Worm (Caenorhabditis elegans): ENCODE results near the gene bgnt-1.4.

Gene bgnt-1.4

DNA sequence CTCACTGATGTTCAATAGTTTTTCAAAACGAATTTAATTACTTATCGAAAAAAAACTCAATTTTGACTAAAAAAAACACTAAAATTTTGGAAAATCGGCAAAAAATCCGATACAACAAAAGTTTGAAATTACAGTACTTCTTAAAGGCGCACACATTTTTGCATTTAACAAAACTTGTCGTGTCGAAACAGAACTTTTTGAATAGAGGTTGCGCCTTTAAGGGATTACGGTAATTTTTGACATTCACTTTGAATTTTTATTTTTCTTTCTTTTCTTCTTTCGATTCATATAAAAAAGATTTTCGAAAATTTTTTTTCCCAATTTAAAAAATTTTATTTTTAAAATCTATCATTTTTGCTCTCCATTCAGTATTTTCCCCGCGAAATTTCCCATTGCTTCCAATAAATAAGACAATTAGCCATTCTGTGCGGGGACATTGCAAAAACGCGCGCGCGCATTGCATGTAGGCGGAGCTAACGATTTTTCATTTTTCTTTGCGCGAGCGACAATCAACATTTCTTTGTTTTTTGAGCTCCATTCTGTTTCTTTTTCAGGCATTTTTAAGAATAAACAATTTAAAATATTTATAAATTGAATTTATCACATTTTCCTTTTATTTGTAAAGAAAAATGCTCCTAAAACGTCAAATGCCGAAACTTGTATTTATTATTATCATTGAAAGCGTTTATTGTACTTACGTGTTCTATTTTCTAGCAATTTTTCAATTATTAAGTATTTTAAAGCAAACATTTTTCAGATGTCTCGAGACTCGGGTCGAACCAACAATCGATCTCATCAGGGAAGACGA lies 29.4 kb upstream of the bgnt-1.4 start, which contains the start of gene F39G3.3 (continued):
- TF ChIP-seq ztf-11 (tag; optimal IDR thresholded peaks at IDR 0.05) (no peak), snpc-4 (tag; optimal IDR thresholded peaks at IDR 0.05) (no peak)

DNA sequence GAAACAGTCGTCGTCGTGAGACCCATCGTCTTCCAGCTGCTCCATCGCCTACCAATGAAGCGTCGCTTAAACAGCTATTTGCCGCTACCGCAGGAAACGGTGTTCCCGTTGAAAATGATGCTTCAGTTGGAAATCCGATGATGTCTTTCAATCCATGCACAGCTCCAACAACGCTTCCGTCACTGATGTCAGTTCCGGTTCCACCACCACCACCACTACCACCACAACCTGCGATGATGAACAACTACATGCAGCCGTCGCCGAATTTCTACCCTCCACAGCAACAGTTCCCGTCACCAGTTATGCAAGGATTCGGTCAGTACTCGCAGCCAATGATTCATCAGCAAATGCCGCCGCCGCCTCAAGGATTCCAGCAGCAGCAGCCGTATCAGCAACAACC lies 26.8 kb upstream of the bgnt-1.4 start:
- TF ChIP-seq nhr-76 (tag; optimal IDR thresholded peaks at IDR 0.05) (no peak), lsy-12 (tag; optimal IDR thresholded peaks at IDR 0.05) (no peak), tbx-2 (tag; optimal IDR thresholded peaks at IDR 0.05) (no peak), unc-62 (GFP tag; optimal IDR thresholded peaks at IDR 0.05) (no peak), ceh-82 (tag; optimal IDR thresholded peaks at IDR 0.05) (no peak), nhr-11 (tag; optimal IDR thresholded peaks at IDR 0.05) (no peak), ZK546.5 (tag; optimal IDR thresholded peaks at IDR 0.05) (no peak), lin-39 (tag; optimal IDR thresholded peaks at IDR 0.05) (no peak), pqm-1 (tag; optimal IDR thresholded peaks at IDR 0.05) (no peak), zag-1 (tag; optimal IDR thresholded peaks at IDR 0.05) (no peak), elt-3 (tag; optimal IDR thresholded peaks at IDR 0.05) (no peak), fos-1 (tag; optimal IDR thresholded peaks at IDR 0.05) (no peak), nhr-23 (tag; optimal IDR thresholded peaks at IDR 0.05) (no peak), ceh-28 (tag; optimal IDR thresholded peaks at IDR 0.05) (no peak), jun-1 (tag; optimal IDR thresholded peaks at IDR 0.05) (no peak)

DNA sequence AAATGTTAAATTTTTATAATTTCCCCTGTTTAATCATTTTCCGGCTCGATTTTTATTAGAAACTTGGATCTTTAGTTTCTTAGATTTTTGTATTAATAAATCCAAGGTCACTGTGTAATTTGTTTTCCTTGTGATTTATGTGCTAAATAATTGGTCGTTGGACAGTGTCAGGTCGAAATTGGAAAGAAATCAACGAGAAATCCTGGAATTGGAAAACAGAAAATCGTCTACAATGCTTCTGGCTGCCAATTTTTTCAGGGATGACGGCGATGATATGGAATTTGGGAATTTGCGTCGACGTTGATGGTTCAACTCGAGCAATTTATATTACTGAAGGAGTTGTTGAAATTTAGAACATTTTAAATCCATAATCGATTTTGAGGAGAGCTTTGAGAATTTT lies 26.2 kb upstream of the bgnt-1.4 start:
- TF ChIP-seq ztf-4 (tag; optimal IDR thresholded peaks at IDR 0.05) (no peak), pha-4 (tag; optimal IDR thresholded peaks at IDR 0.05) (no peak), ceh-9 (tag; optimal IDR thresholded peaks at IDR 0.05) (no peak), tbx-2 (tag; optimal IDR thresholded peaks at IDR 0.05) (no peak), nhr-28 (tag; optimal IDR thresholded peaks at IDR 0.05) (no peak)

DNA sequence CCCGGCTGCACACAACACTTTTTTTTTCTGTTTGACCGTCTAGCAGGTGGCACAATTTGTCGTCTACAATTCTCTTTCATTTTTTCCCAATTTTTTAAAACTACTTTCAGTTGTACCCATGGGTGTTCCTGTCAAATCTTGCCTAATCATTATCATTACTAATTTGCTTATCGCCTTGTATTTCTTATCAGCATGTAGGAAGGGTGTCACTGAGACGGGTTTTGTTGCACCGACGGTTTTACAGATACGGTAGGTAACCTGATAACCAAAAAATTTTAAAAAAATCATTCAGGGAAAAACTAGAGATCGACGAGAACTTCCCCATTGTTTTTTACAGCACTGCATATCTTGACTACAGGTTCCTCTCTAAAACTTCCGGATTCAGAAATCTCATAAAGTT lies 23.0 kb upstream of the bgnt-1.4 start, which contains the start of gene F39G3.2:
F39G3.2 (plus strand) TSS at position 105 of the 400 bp plus-strand sequence.
- peak; percentile 90 for TF ChIP-seq elt-2 (tag; optimal IDR thresholded peaks at IDR 0.05)
- no peak for TF ChIP-seq fkh-10 (GFP tag; optimal IDR thresholded peaks at IDR 0.05)
- TF ChIP-seq pqm-1 (tag; optimal IDR thresholded peaks at IDR 0.05), result peak; percentile 50
- no peak for TF ChIP-seq zag-1 (tag; optimal IDR thresholded peaks at IDR 0.05)
- TF ChIP-seq fos-1 (tag; optimal IDR thresholded peaks at IDR 0.05), result no peak
- no peak for TF ChIP-seq nhr-76 (tag; optimal IDR thresholded peaks at IDR 0.05)
- TF ChIP-seq jun-1 (tag; optimal IDR thresholded peaks at IDR 0.05), result peak; percentile 4

DNA sequence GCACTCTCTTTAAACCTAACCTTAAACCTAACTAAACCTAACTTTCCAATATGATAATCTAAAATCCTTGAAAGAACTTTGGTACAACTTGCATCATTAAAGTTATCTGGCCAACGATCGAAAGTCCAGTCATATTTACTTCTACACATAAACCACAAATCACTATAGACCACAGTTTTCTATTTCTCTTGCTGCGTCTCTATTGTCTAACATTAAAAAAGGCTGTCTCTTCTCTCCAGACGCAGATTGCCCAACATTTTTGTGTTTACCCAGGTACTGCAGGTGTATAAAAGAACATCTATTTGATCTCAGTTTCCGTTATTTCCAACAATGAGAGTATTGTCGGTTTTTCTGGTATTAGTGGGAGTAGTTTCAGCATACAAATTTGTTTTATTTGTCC lies 18.6 kb upstream of the bgnt-1.4 start, which contains the start of gene ugt-61:
ugt-61 (plus strand) TSS at position 233 of the 400 bp plus-strand sequence.
- TF ChIP-seq ztf-11 (tag; optimal IDR thresholded peaks at IDR 0.05), result no peak
- TF ChIP-seq pha-4 (tag; optimal IDR thresholded peaks at IDR 0.05), result peak; percentile 76
- TF ChIP-seq pqm-1 (tag; optimal IDR thresholded peaks at IDR 0.05), result peak; percentile 15

DNA sequence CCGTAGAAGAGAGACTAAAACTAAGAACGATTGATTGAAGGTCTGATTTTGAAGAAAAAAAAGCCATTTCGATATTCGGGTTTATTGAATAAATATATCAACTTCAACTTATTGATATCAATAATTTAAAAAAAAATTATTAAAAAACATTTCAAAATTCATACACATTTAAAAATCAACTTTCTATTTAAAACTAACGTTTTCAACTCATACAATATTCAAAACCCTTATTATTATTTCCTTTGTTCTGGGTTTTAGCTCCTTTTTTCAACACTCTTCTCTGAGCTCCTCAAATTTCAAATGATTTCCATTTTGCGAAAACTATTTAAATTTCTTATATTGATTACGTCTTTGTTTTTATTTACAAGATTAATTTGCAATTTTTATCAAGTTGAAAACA lies 15.5 kb upstream of the bgnt-1.4 start, which contains the start of gene C18G1.7:
C18G1.7 (plus strand) TSS at position 301 of the 400 bp plus-strand sequence.
- TF ChIP-seq nhr-25 (tag; optimal IDR thresholded peaks at IDR 0.05) (no peak), lin-39 (tag; optimal IDR thresholded peaks at IDR 0.05) (no peak), tbx-2 (tag; optimal IDR thresholded peaks at IDR 0.05) (no peak), lin-15B (tag; optimal IDR thresholded peaks at IDR 0.05) (no peak), mdl-1 (tag; optimal IDR thresholded peaks at IDR 0.05) (no peak), nhr-77 (tag; optimal IDR thresholded peaks at IDR 0.05) (no peak), nhr-237 (tag; optimal IDR thresholded peaks at IDR 0.05) (no peak), unc-39 (tag; optimal IDR thresholded peaks at IDR 0.05) (no peak), pha-4 (tag; optimal IDR thresholded peaks at IDR 0.05) (no peak), jun-1 (tag; optimal IDR thresholded peaks at IDR 0.05) (no peak), elt-1 (tag; optimal IDR thresholded peaks at IDR 0.05) (no peak), ama-1 (optimal IDR thresholded peaks at IDR 0.05) (no peak)

All from whole organism, L3 larva.